Fruit fly (Drosophila melanogaster): Measurements from ENCODE around the gene CG16762.

Gene CG16762

dm6 chr3L:2457557-2458240 lies 17.7 kb downstream of the CG16762 start (continued):
- TF ChIP-seq CG18011 (GFP tag; optimal IDR thresholded peaks at IDR 0.05) (no peak), Deaf1 (tag; optimal IDR thresholded peaks at IDR 0.05) (peak; percentile 55), tx (GFP tag; optimal IDR thresholded peaks at IDR 0.05) (no peak), dpn (GFP tag; optimal IDR thresholded peaks at IDR 0.05) (no peak), CG2199 (GFP tag; IDR thresholded peaks at IDR 0.05) (peak; percentile 17; the same call in 1 of the 3 replicates), CG1024 (GFP tag; IDR thresholded peaks at IDR 0.05) (no peak), chinmo (GFP tag; IDR thresholded peaks at IDR 0.05; ENCODE audit: partially characterized antibody) (peak; percentile 64; the same call in 2 of the 4 replicates), sd (tag; optimal IDR thresholded peaks at IDR 0.05) (peak; percentile 28), sug (tag; optimal IDR thresholded peaks at IDR 0.05) (peak; percentile 48), CG32772 (GFP tag; IDR thresholded peaks at IDR 0.05) (no peak), D19A (tag; optimal IDR thresholded peaks at IDR 0.05) (peak; percentile 76), CG5953 (GFP tag; IDR thresholded peaks at IDR 0.05) (no peak), CG1792 (GFP tag; optimal IDR thresholded peaks at IDR 0.05) (peak; percentile 3), CrebB (tag; optimal IDR thresholded peaks at IDR 0.05) (no peak), sens (GFP tag) (peak; percentile 49), CG2129 (GFP tag; IDR thresholded peaks at IDR 0.05; ENCODE audit: partially characterized antibody) (no peak), Dip3 (GFP tag; optimal IDR thresholded peaks at IDR 0.05) (no peak), Trl (optimal IDR thresholded peaks at IDR 0.05) (peak in 1 of 2 experiments; percentile 37), Trl (GFP tag; optimal IDR thresholded peaks at IDR 0.05) (no peak), Med (GFP tag) (peak; percentile 55), Drgx (GFP tag; IDR thresholded peaks at IDR 0.05) (peak; percentile 48), GATAe (GFP tag; conservative IDR thresholded peaks at IDR 0.05) (0 out of 2 replicates have a peak, but pooled peaks have one; percentile 40), B-H2 (GFP tag; optimal IDR thresholded peaks at IDR 0.05) (peak; percentile 35), Ssrp (tag; optimal IDR thresholded peaks at IDR 0.05) (no peak), CG10321 (GFP tag; IDR thresholded peaks at IDR 0.05) (no peak), CG10565 (GFP tag; optimal IDR thresholded peaks at IDR 0.05) (no peak), pan (optimal IDR thresholded peaks at IDR 0.05) (no peak), pan (GFP tag; optimal IDR thresholded peaks at IDR 0.05 in 1 of 2, IDR thresholded peaks at IDR 0.05 in 1 of 2) (no peak), pho (GFP tag; optimal IDR thresholded peaks at IDR 0.05) (peak; percentile 9), CG6689 (GFP tag; IDR thresholded peaks at IDR 0.05) (no peak)

- TF ChIP-seq GATAe (GFP tag; conservative IDR thresholded peaks at IDR 0.05) (peak; percentile 57), HLH3B (GFP tag; IDR thresholded peaks at IDR 0.05) (no peak), gsb-n (tag; optimal IDR thresholded peaks at IDR 0.05) (no peak), CG10979 (tag; optimal IDR thresholded peaks at IDR 0.05) (no peak), insv (GFP tag; optimal IDR thresholded peaks at IDR 0.05) (no peak), Six4 (GFP tag; optimal IDR thresholded peaks at IDR 0.05) (no peak), exex (tag; optimal IDR thresholded peaks at IDR 0.05) (peak; percentile 38), gfzf (GFP tag; optimal IDR thresholded peaks at IDR 0.05) (no peak), shn (GFP tag; optimal IDR thresholded peaks at IDR 0.05) (no peak), grn (GFP tag; optimal IDR thresholded peaks at IDR 0.05) (peak; percentile 88), CG14710 (tag; optimal IDR thresholded peaks at IDR 0.05) (no peak), mirr (GFP tag; optimal IDR thresholded peaks at IDR 0.05) (peak; percentile 30), sd (tag; optimal IDR thresholded peaks at IDR 0.05) (peak; percentile 53), Dek (tag; optimal IDR thresholded peaks at IDR 0.05) (no peak), wor (GFP tag; IDR thresholded peaks at IDR 0.05) (no peak), CG6254 (GFP tag; optimal IDR thresholded peaks at IDR 0.05) (no peak), CG6175 (GFP tag; IDR thresholded peaks at IDR 0.05) (no peak), CG43689 (GFP tag; IDR thresholded peaks at IDR 0.05) (no peak), CG1529 (GFP tag; optimal IDR thresholded peaks at IDR 0.05) (no peak), CG12391 (tag; optimal IDR thresholded peaks at IDR 0.05) (no peak), eve (GFP tag; optimal IDR thresholded peaks at IDR 0.05) (peak in 1 of 2 experiments; percentile 65), CG18262 (tag; optimal IDR thresholded peaks at IDR 0.05) (no peak), ssp (GFP tag; IDR thresholded peaks at IDR 0.05) (no peak), CG7745 (tag; optimal IDR thresholded peaks at IDR 0.05) (no peak)
These were observed 18.5 kb downstream of the CG16762 start for dm6 chr3L:2456868-2457267.
